Worm (Caenorhabditis elegans): ENCODE data around the gene sel-10.

The sel-10 gene

ce11 chrV:13808462-13808867 lies 10.7 kb upstream of the sel-10 start (continued):
- TF ChIP-seq lir-3 (tag; optimal IDR thresholded peaks at IDR 0.05) (no peak), madf-9 (GFP tag; conservative IDR thresholded peaks at IDR 0.05) (no peak), zfp-3 (GFP tag; conservative IDR thresholded peaks at IDR 0.05) (no peak), nhr-102 (tag; optimal IDR thresholded peaks at IDR 0.05) (no peak), nhr-237 (tag; optimal IDR thresholded peaks at IDR 0.05) (no peak), daf-8 (GFP tag; IDR thresholded peaks at IDR 0.05) (no peak), unc-62 (GFP tag; optimal IDR thresholded peaks at IDR 0.05 in 1 of 2) (peak in 1 of 2 experiments; percentile 94), unc-62 (tag; optimal IDR thresholded peaks at IDR 0.05) (no peak), tra-1 (GFP tag; IDR thresholded peaks at IDR 0.05) (no peak), hmg-1.1 (GFP tag; IDR thresholded peaks at IDR 0.05) (peak; percentile 74), dve-1 (tag; optimal IDR thresholded peaks at IDR 0.05; ENCODE audit: insufficient read depth) (no peak), F49E8.2 (tag; optimal IDR thresholded peaks at IDR 0.05; ENCODE audit: borderline replicate concordance) (no peak), unc-130 (GFP tag; optimal IDR thresholded peaks at IDR 0.05) (no peak), hlh-11 (tag; optimal IDR thresholded peaks at IDR 0.05) (peak; percentile 83), dmd-9 (GFP tag; IDR thresholded peaks at IDR 0.05) (no peak), ceh-62 (tag; optimal IDR thresholded peaks at IDR 0.05) (no peak), mdl-1 (tag; optimal IDR thresholded peaks at IDR 0.05) (peak in 1 of 2 experiments; percentile 78), ces-1 (GFP tag; optimal IDR thresholded peaks at IDR 0.05) (no peak), T20F7.1 (GFP tag; optimal IDR thresholded peaks at IDR 0.05) (peak; percentile 2), lin-38 (GFP tag; IDR thresholded peaks at IDR 0.05) (no peak), Y105C5A.15 (GFP tag; IDR thresholded peaks at IDR 0.05) (no peak), nhr-28 (tag; optimal IDR thresholded peaks at IDR 0.05) (peak; percentile 66), saeg-2 (GFP tag; IDR thresholded peaks at IDR 0.05) (no peak), Y75B8A.6 (GFP tag; IDR thresholded peaks at IDR 0.05) (no peak), spr-3 (GFP tag; optimal IDR thresholded peaks at IDR 0.05) (no peak), lin-29 (GFP tag; IDR thresholded peaks at IDR 0.05) (no peak), ama-1 (optimal IDR thresholded peaks at IDR 0.05) (no peak), nhr-41 (GFP tag; IDR thresholded peaks at IDR 0.05) (no peak), lin-39 (tag; optimal IDR thresholded peaks at IDR 0.05) (no peak), egl-27 (tag; optimal IDR thresholded peaks at IDR 0.05) (no peak), duxl-1 (tag; optimal IDR thresholded peaks at IDR 0.05; ENCODE audit: poor library complexity) (no peak), daf-16 (GFP tag; optimal IDR thresholded peaks at IDR 0.05) (peak in 1 of 2 experiments; percentile 1), daf-16 (tag; optimal IDR thresholded peaks at IDR 0.05) (peak; percentile 49), Y48G9A.11 (GFP tag; IDR thresholded peaks at IDR 0.05) (no peak), ctbp-1 (GFP tag; IDR thresholded peaks at IDR 0.05) (peak; percentile 66; the same call in 1 of the 2 replicates), madf-5 (GFP tag; IDR thresholded peaks at IDR 0.05) (no peak), egl-43 (GFP tag; IDR thresholded peaks at IDR 0.05) (peak; percentile 55; the same call in 1 of the 2 replicates), set-16 (GFP tag; IDR thresholded peaks at IDR 0.05) (peak; percentile 17; the same call in 1 of the 2 replicates), ceh-32 (tag; optimal IDR thresholded peaks at IDR 0.05; ENCODE audit: poor library complexity) (no peak), mxl-3 (GFP tag; optimal IDR thresholded peaks at IDR 0.05) (peak; percentile 74), dmd-6 (GFP tag; IDR thresholded peaks at IDR 0.05) (peak; percentile 60), F10B5.3 (tag; optimal IDR thresholded peaks at IDR 0.05) (no peak), pha-4 (GFP tag; IDR thresholded peaks at IDR 0.05) (no peak), pha-4 (tag; optimal IDR thresholded peaks at IDR 0.05) (peak; percentile 28), nhr-10 (tag; optimal IDR thresholded peaks at IDR 0.05) (no peak), lin-15B (tag; optimal IDR thresholded peaks at IDR 0.05) (no peak), lin-1 (GFP tag; IDR thresholded peaks at IDR 0.05) (0 out of 2 replicates have a peak, but pooled peaks have one; percentile 31), hlh-30 (tag; optimal IDR thresholded peaks at IDR 0.05; ENCODE audit: insufficient read depth) (peak; percentile 49), nhr-11 (tag; optimal IDR thresholded peaks at IDR 0.05) (peak; percentile 79), zip-11 (GFP tag; IDR thresholded peaks at IDR 0.05) (no peak), ceh-20 (GFP tag; IDR thresholded peaks at IDR 0.05) (peak; percentile 25; the same call in 1 of the 2 replicates), ztf-11 (tag; optimal IDR thresholded peaks at IDR 0.05) (no peak)
